Fruit fly (Drosophila melanogaster) whole organism, embryonic: Measurements from ENCODE around the gene CG46318.

Source experiments
- CG11247 ChIP-seq: fragments of 200-800 bp; sonication (Bioruptor generic); IDR thresholded peaks from 2 replicates; pipeline ENCODE4 v1.3.6; 2022; ENCODE audit warnings: missing biosample characterization, missing genetic modification characterization
- CG13624 ChIP-seq: fragments of 200-800 bp; sonication (Bioruptor generic); optimal IDR thresholded peaks from 2 replicates; lab custom pipeline; 2016; ENCODE audit warnings: missing biosample characterization, missing genetic modification characterization
- CG13894 ChIP-seq: fragments of 200-800 bp; sonication (Bioruptor generic); optimal IDR thresholded peaks from 3 replicates; lab custom pipeline; 2018; ENCODE audit warnings: missing biosample characterization, mild to moderate bottlenecking, missing genetic modification characterization, moderate library complexity
- CG1529 ChIP-seq: fragments of 200-800 bp; sonication (Bioruptor generic); optimal IDR thresholded peaks from 3 replicates; lab custom pipeline; 2018; ENCODE audit warnings: missing biosample characterization, missing genetic modification characterization
- CG16815 ChIP-seq: fragments of 200-800 bp; sonication (Bioruptor generic); optimal IDR thresholded peaks from 3 replicates; lab custom pipeline; 2017; ENCODE audit warnings: missing biosample characterization, mild to moderate bottlenecking, missing genetic modification characterization
- CG17912 ChIP-seq: fragments of 200-800 bp; sonication (Bioruptor generic); optimal IDR thresholded peaks from 2 replicates; lab custom pipeline; 2018; ENCODE audit warnings: missing biosample characterization, mild to moderate bottlenecking, missing genetic modification characterization
- CG1792 ChIP-seq: fragments of 200-800 bp; sonication (Bioruptor generic); optimal IDR thresholded peaks from 2 replicates; lab custom pipeline; 2016; ENCODE audit warnings: missing biosample characterization, missing genetic modification characterization
- CG18011 ChIP-seq: fragments of 200-800 bp; sonication (Bioruptor generic); optimal IDR thresholded peaks from 2 replicates; lab custom pipeline; 2017; ENCODE audit warnings: missing biosample characterization, missing genetic modification characterization, mild to moderate bottlenecking, moderate library complexity, missing genotype
- CG33557 ChIP-seq: fragments of 200-800 bp; sonication (Bioruptor generic); optimal IDR thresholded peaks from 2 replicates; lab custom pipeline; 2019; ENCODE audit warnings: missing biosample characterization, mild to moderate bottlenecking, missing genetic modification characterization, moderate library complexity
- CG4328 ChIP-seq: fragments of 200-800 bp; sonication (Bioruptor generic); optimal IDR thresholded peaks from 3 replicates; lab custom pipeline; 2017; ENCODE audit warnings: missing biosample characterization, missing genetic modification reagents, missing genetic modification characterization
- CG4707 ChIP-seq: fragments of 200-800 bp; sonication (Bioruptor generic); optimal IDR thresholded peaks from 2 replicates; lab custom pipeline; 2018; ENCODE audit warnings: missing biosample characterization, mild to moderate bottlenecking, missing genetic modification characterization, moderate library complexity
- CG6854 ChIP-seq: fragments of 200-800 bp; sonication (Bioruptor generic); optimal IDR thresholded peaks from 3 replicates; lab custom pipeline; 2017; ENCODE audit warnings: missing biosample characterization, mild to moderate bottlenecking, missing genetic modification characterization
- CTCF ChIP-seq: fragments of 200-800 bp; sonication (Bioruptor generic); optimal IDR thresholded peaks from 2 replicates; lab custom pipeline; 2017; ENCODE audit warnings: missing biosample characterization, mild to moderate bottlenecking, missing genetic modification characterization, moderate library complexity
- Deaf1 ChIP-seq: fragments of 200-800 bp; optimal IDR thresholded peaks from 3 replicates; lab custom pipeline; 2019; ENCODE audit warnings: missing biosample characterization, mild to moderate bottlenecking, missing genetic modification characterization, moderate library complexity
- Dek ChIP-seq: fragments of 200-800 bp; sonication (Bioruptor generic); optimal IDR thresholded peaks from 3 replicates; lab custom pipeline; 2019; ENCODE audit warnings: missing biosample characterization, mild to moderate bottlenecking, missing genetic modification characterization, moderate library complexity
- Doc3 ChIP-seq: fragments of 200-800 bp; sonication (Bioruptor generic); IDR thresholded peaks from 3 replicates; pipeline ENCODE4 v1.3.6; 2022; ENCODE audit warnings: missing biosample characterization, missing genetic modification characterization; ENCODE audit not compliant: partially characterized antibody
- Elba2 ChIP-seq: fragments of 200-800 bp; sonication (Bioruptor generic); optimal IDR thresholded peaks from 3 replicates; lab custom pipeline; 2016; ENCODE audit warnings: missing biosample characterization, missing genetic modification characterization
- Hand ChIP-seq: fragments of 200-800 bp; sonication (Bioruptor generic); optimal IDR thresholded peaks from 2 replicates; lab custom pipeline; 2017; ENCODE audit warnings: mild to moderate bottlenecking, missing biosample characterization, missing genetic modification reagents, missing genetic modification characterization
- Myb ChIP-seq: fragments of 200-800 bp; sonication (Bioruptor generic); optimal IDR thresholded peaks from 2 replicates; lab custom pipeline; 2016; ENCODE audit warnings: missing biosample characterization, missing genetic modification characterization
- Nf-YB ChIP-seq: fragments of 200-800 bp; sonication (Bioruptor generic); optimal IDR thresholded peaks from 3 replicates; lab custom pipeline; 2019; ENCODE audit warnings: missing biosample characterization, mild to moderate bottlenecking, missing genetic modification characterization, moderate library complexity
- Nf-YC ChIP-seq: fragments of 200-800 bp; optimal IDR thresholded peaks from 3 replicates; lab custom pipeline; 2019; ENCODE audit warnings: missing biosample characterization, mild to moderate bottlenecking, missing genetic modification characterization, moderate library complexity
- Optix ChIP-seq: fragments of 200-800 bp; sonication (Bioruptor generic); IDR thresholded peaks from 3 replicates; pipeline ENCODE4 v1.3.6; 2022; ENCODE audit warnings: missing biosample characterization, missing genetic modification characterization
- TFAM ChIP-seq: fragments of 200-800 bp; sonication (Bioruptor generic); optimal IDR thresholded peaks from 2 replicates; lab custom pipeline; 2017; ENCODE audit warnings: missing biosample characterization, missing genetic modification characterization, inconsistent platforms
- abd-A ChIP-seq: fragments of 200-800 bp; sonication (Bioruptor generic); optimal IDR thresholded peaks from 3 replicates; lab custom pipeline; 2019; ENCODE audit warnings: missing biosample characterization, mild to moderate bottlenecking, missing genetic modification characterization, moderate library complexity
- chif ChIP-seq, 2 experiments: fragments of 200-800 bp; sonication (Bioruptor generic); optimal IDR thresholded peaks; 3 replicates each; lab custom pipeline; 2016; ENCODE audit warnings: missing biosample characterization in 2 of 2, missing genetic modification characterization in 2 of 2
- croc ChIP-seq: fragments of 200-800 bp; sonication (Bioruptor generic); conservative IDR thresholded peaks from 3 replicates; pipeline ENCODE4 v1.3.6; 2022; ENCODE audit warnings: missing biosample characterization, missing genetic modification characterization
- crol ChIP-seq: fragments of 200-800 bp; sonication (Bioruptor generic); IDR thresholded peaks from 2 replicates; pipeline ENCODE4 v1.3.6; 2022; ENCODE audit warnings: missing biosample characterization, missing genetic modification characterization
- ewg ChIP-seq: fragments of 200-800 bp; sonication (Bioruptor generic); optimal IDR thresholded peaks from 3 replicates; lab custom pipeline; 2017; ENCODE audit warnings: mild to moderate bottlenecking, missing biosample characterization, missing genetic modification reagents, missing genetic modification characterization
- fru ChIP-seq: fragments of >200 bp; optimal IDR thresholded peaks from 2 replicates; lab custom pipeline; 2017
- gcm ChIP-seq: fragments of 200-800 bp; sonication (Bioruptor generic); optimal IDR thresholded peaks from 2 replicates; lab custom pipeline; 2019; ENCODE audit warnings: missing biosample characterization, mild to moderate bottlenecking, missing genetic modification characterization, moderate library complexity
- gro ChIP-seq: fragments of 200-800 bp; sonication (Bioruptor generic); optimal IDR thresholded peaks from 2 replicates; lab custom pipeline; 2016; ENCODE audit warnings: missing biosample characterization, missing genetic modification characterization
- ind ChIP-seq: fragments of 200-800 bp; sonication (Bioruptor generic); optimal IDR thresholded peaks from 3 replicates; lab custom pipeline; 2016; ENCODE audit warnings: missing biosample characterization, missing genetic modification characterization
- knrl ChIP-seq: fragments of 200-800 bp; sonication (Bioruptor generic); IDR thresholded peaks from 3 replicates; pipeline ENCODE4 v1.3.6; 2022; ENCODE audit warnings: missing biosample characterization, missing genetic modification characterization; ENCODE audit not compliant: partially characterized antibody
- odd ChIP-seq: fragments of 200-800 bp; sonication (Bioruptor generic); optimal IDR thresholded peaks from 2 replicates; lab custom pipeline; 2017; ENCODE audit warnings: missing biosample characterization, mild to moderate bottlenecking, missing genetic modification characterization
- onecut ChIP-seq: fragments of 200-800 bp; sonication (Bioruptor generic); IDR thresholded peaks from 2 replicates; pipeline ENCODE4 v1.3.6; 2022; ENCODE audit warnings: missing biosample characterization, missing genetic modification characterization
- peb ChIP-seq: fragments of 200-800 bp; sonication (Bioruptor generic); IDR thresholded peaks from 2 replicates; pipeline ENCODE4 v1.3.6; 2022; ENCODE audit warnings: missing biosample characterization, missing genetic modification characterization
- pfk ChIP-seq: fragments of 200-800 bp; sonication (Bioruptor generic); optimal IDR thresholded peaks from 2 replicates; lab custom pipeline; 2018; ENCODE audit warnings: missing biosample characterization, mild to moderate bottlenecking, missing genetic modification characterization, moderate library complexity
- pnt ChIP-seq: fragments of 200-800 bp; sonication (Bioruptor generic); optimal IDR thresholded peaks from 3 replicates; lab custom pipeline; 2016; ENCODE audit warnings: missing biosample characterization, missing genetic modification characterization
- prd ChIP-seq, 3 experiments: fragments of >200 bp in 2 of 3; fragments of 200-800 bp in 1 of 3; sonication (Bioruptor generic) in 1 of 3; optimal IDR thresholded peaks in 2 of 3; IDR thresholded peaks in 1 of 3; 2 replicates in 2 of 3; 3 replicates in 1 of 3; pipeline versions ENCODE4 v1.3.6 to Lab custom; 2017 to 2022; ENCODE audit warnings: missing biosample characterization in 1 of 3, missing genetic modification characterization in 1 of 3
- psq ChIP-seq: fragments of 200-800 bp; sonication (Bioruptor generic); optimal IDR thresholded peaks from 2 replicates; lab custom pipeline; 2017; ENCODE audit warnings: missing biosample characterization, missing genetic modification characterization
- slbo ChIP-seq: fragments of 200-800 bp; sonication (Bioruptor generic); IDR thresholded peaks from 2 replicates; pipeline ENCODE4 v1.3.6; 2022; ENCODE audit warnings: missing biosample characterization, missing genetic modification characterization
- slou ChIP-seq: fragments of 200-800 bp; sonication (Bioruptor generic); optimal IDR thresholded peaks from 3 replicates; lab custom pipeline; 2016; ENCODE audit warnings: missing biosample characterization, missing genetic modification characterization

Gene CG46318

dm6 chr3R:18703514-18703913 lies 23.1 kb downstream of the CG46318 start:
- peak; percentile 92 for TF ChIP-seq CG13894 (tag; lab: Kevin White, UChicago)
- no peak for TF ChIP-seq gcm (GFP tag; lab: Kevin White, UChicago)
- TF ChIP-seq Doc3 (GFP tag; lab: Robert Waterston, UW), result no peak
- 0 out of 2 replicates have a peak, but pooled peaks have one; percentile 11 for TF ChIP-seq slbo
- TF ChIP-seq Dek, result no peak
- no peak for TF ChIP-seq CG1529 (GFP tag; lab: Kevin White, UChicago)
- TF ChIP-seq pnt (GFP tag; lab: Kevin White, UChicago), result no peak
- no peak for TF ChIP-seq ind (GFP tag; lab: Kevin White, UChicago)
- TF ChIP-seq odd (GFP tag; lab: Kevin White, UChicago), result no peak
- no peak for TF ChIP-seq CG16815 (GFP tag; lab: Kevin White, UChicago)
- TF ChIP-seq TFAM (GFP tag; lab: Kevin White, UChicago), result no peak
- no peak for TF ChIP-seq Hand
- no peak for TF ChIP-seq croc (GFP tag; lab: Robert Waterston, UW)
- no peak for TF ChIP-seq Myb
- no peak for TF ChIP-seq peb (GFP tag; lab: Robert Waterston, UW)
- TF ChIP-seq, all 482 proteins: peak for 2

dm6 chr3R:18705150-18705549 lies 24.7 kb downstream of the CG46318 start, which contains the start of the genes ChAT and VAChT:
Gene ChAT (plus strand): TSS chr3R:18705501.
Gene VAChT (plus strand): TSS chr3R:18705501.
- no peak for TF ChIP-seq prd (optimal IDR thresholded peaks at IDR 0.05; lab: Kevin White, UChicago)
- TF ChIP-seq prd (GFP tag; IDR thresholded peaks at IDR 0.05; lab: Robert Waterston, UW), result no peak
- no peak for TF ChIP-seq Elba2 (GFP tag; lab: Kevin White, UChicago)
- peak; percentile 31 for TF ChIP-seq Deaf1 (tag; lab: Kevin White, UChicago)
- TF ChIP-seq ewg (GFP tag; lab: Kevin White, UChicago), result peak; percentile 86
- no peak for TF ChIP-seq knrl
- TF ChIP-seq CG17912 (GFP tag; lab: Kevin White, UChicago), result no peak
- peak; percentile 71 for TF ChIP-seq abd-A (tag; lab: Kevin White, UChicago)
- no peak for TF ChIP-seq CG1792
- no peak for TF ChIP-seq CG33557 (GFP tag; lab: Kevin White, UChicago)
- TF ChIP-seq Nf-YB (GFP tag; lab: Kevin White, UChicago), result peak; percentile 74
- no peak for TF ChIP-seq CG11247 (GFP tag; lab: Robert Waterston, UW)
- peak; percentile 55 for TF ChIP-seq pfk (GFP tag; lab: Kevin White, UChicago)
- no peak for TF ChIP-seq gro (GFP tag; lab: Kevin White, UChicago)
- TF ChIP-seq crol (GFP tag; lab: Robert Waterston, UW), result peak; percentile 33; the same call in 1 of the 2 replicates
- no peak for TF ChIP-seq CG4707 (GFP tag; lab: Kevin White, UChicago)
- no peak for TF ChIP-seq fru (lab: Kevin White, UChicago)
- TF ChIP-seq Nf-YC (tag; lab: Kevin White, UChicago), result peak; percentile 87
- TF ChIP-seq CG6854, result no peak
- TF ChIP-seq CG13624, result no peak
- TF ChIP-seq psq (GFP tag; lab: Kevin White, UChicago), result no peak
- TF ChIP-seq slou (GFP tag; lab: Kevin White, UChicago), result no peak
- TF ChIP-seq chif (GFP tag; optimal IDR thresholded peaks at IDR 0.05; lab: Kevin White, UChicago), result no peak
- TF ChIP-seq onecut (GFP tag; lab: Robert Waterston, UW), result peak; percentile 67; the same call in 1 of the 2 replicates
- TF ChIP-seq CG18011, result no peak
- TF ChIP-seq CG4328 (GFP tag; lab: Kevin White, UChicago), result no peak
- TF ChIP-seq Optix (GFP tag; lab: Robert Waterston, UW), result no peak
- no peak for TF ChIP-seq CTCF
